Fruit fly (Drosophila melanogaster): ENCODE results near the gene CG14137.
A peak's percentile ranks its signal among the peaks of the same experiment; 100 is the strongest.

DNA sequence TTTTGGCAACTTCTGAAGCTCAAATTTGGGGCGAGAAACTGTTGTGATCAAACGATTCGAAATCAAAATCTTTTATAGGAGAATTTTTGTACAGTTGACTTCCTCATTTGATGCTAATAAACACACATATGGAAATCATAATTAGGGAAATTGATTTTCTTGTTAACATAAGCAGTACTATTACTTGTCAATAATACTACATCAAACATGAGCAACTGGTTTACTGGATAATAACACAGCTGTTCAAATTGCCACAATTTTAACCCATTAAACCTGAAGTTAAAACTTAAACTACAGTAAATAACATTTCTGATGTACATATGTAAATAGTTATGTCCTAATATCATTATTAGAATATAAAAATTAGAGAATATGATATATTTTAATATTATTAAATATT lies 19.9 kb downstream of the CG14137 start, which contains the start of gene CG43390:
- TF ChIP-seq trem (tag; optimal IDR thresholded peaks at IDR 0.05) (no peak), Dek (tag; optimal IDR thresholded peaks at IDR 0.05) (peak; percentile 72), NFAT (GFP tag; IDR thresholded peaks at IDR 0.05) (no peak; the same call in 1 of the 2 replicates)

Measured in whole organism, embryonic.